Fruit fly (Drosophila melanogaster): Measurements from ENCODE around the gene FASN1.

Gene FASN1

DNA sequence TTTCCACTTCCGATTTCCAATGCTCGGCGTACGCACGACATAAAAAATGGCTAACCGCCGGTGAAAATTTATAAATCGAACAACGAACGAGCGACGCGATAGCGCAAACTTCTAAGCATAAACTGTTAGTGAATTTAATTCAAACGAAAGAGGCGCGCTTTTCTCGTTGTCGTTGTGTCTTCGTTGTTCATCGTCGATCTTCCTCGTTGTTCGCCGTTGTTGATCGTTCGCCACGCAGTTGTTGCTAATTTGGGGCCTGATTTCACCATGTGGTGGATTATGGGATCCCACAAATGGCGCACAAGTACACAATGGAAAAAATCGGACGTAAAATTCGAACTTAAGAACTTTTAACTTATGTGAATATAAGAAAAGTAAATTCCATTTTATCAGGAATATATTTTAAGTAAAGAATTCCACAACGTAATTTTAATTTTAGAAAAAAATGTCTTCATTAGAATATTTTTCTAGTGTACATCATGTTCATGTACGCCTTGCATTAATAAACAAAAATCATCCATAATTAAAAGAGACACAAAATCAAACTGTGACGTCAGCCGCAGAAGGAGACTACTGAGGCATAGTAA, 30.0 kb downstream of the FASN1 start (continued):
- TF ChIP-seq chm (GFP tag; IDR thresholded peaks at IDR 0.05), result no peak
- peak; percentile 20 for TF ChIP-seq CG7987 (GFP tag; optimal IDR thresholded peaks at IDR 0.05)
- no peak for TF ChIP-seq bigmax (GFP tag; optimal IDR thresholded peaks at IDR 0.05)
- peak; percentile 73 for TF ChIP-seq CG13624 (GFP tag; optimal IDR thresholded peaks at IDR 0.05)
- no peak for TF ChIP-seq CG16813 (GFP tag; IDR thresholded peaks at IDR 0.05; ENCODE audit: partially characterized antibody)
- TF ChIP-seq CG32772 (GFP tag; IDR thresholded peaks at IDR 0.05), result no peak; the same call in 1 of the 2 replicates
- no peak for TF ChIP-seq unc-4 (GFP tag; IDR thresholded peaks at IDR 0.05; ENCODE audit: partially characterized antibody)
- TF ChIP-seq sima (GFP tag; optimal IDR thresholded peaks at IDR 0.05), result no peak
- no peak for TF ChIP-seq CG6254 (GFP tag; optimal IDR thresholded peaks at IDR 0.05)
- TF ChIP-seq eyg (GFP tag; optimal IDR thresholded peaks at IDR 0.05), result peak; percentile 19
- no peak for TF ChIP-seq CG11456 (GFP tag; IDR thresholded peaks at IDR 0.05)
- TF ChIP-seq ash1 (GFP tag; optimal IDR thresholded peaks at IDR 0.05), result no peak
- peak; percentile 65 for TF ChIP-seq CG6765 (GFP tag; optimal IDR thresholded peaks at IDR 0.05)
- TF ChIP-seq CG15696 (tag; optimal IDR thresholded peaks at IDR 0.05), result peak; percentile 5
- TF ChIP-seq tna (GFP tag; IDR thresholded peaks at IDR 0.05; ENCODE audit: partially characterized antibody), result no peak
- TF ChIP-seq CG11560 (tag; IDR thresholded peaks at IDR 0.05), result no peak
- no peak for TF ChIP-seq CG4282 (GFP tag; optimal IDR thresholded peaks at IDR 0.05)
- no peak for TF ChIP-seq dati (GFP tag; IDR thresholded peaks at IDR 0.05)
- peak; percentile 16 for TF ChIP-seq CG14710 (tag; optimal IDR thresholded peaks at IDR 0.05)
- peak; percentile 8 for TF ChIP-seq emc (GFP tag; optimal IDR thresholded peaks at IDR 0.05)
- TF ChIP-seq kah (GFP tag; optimal IDR thresholded peaks at IDR 0.05), result peak; percentile 40
- peak; percentile 33 for TF ChIP-seq CG18011 (GFP tag; optimal IDR thresholded peaks at IDR 0.05)
- no peak for TF ChIP-seq MTF-1 (GFP tag; optimal IDR thresholded peaks at IDR 0.05; ENCODE audit: borderline replicate concordance)
- TF ChIP-seq ERR (GFP tag; optimal IDR thresholded peaks at IDR 0.05), result no peak
- TF ChIP-seq jumu (GFP tag; optimal IDR thresholded peaks at IDR 0.05), result no peak
- TF ChIP-seq crc (GFP tag; optimal IDR thresholded peaks at IDR 0.05), result peak; percentile 6
- no peak for TF ChIP-seq CG12236 (GFP tag; optimal IDR thresholded peaks at IDR 0.05)
- peak; percentile 85 for TF ChIP-seq slbo (GFP tag; IDR thresholded peaks at IDR 0.05)
- peak; percentile 3 for TF ChIP-seq CG8281 (tag; optimal IDR thresholded peaks at IDR 0.05)
- no peak for TF ChIP-seq nom (GFP tag; optimal IDR thresholded peaks at IDR 0.05)
- TF ChIP-seq gcm (GFP tag; optimal IDR thresholded peaks at IDR 0.05), result peak; percentile 53
- TF ChIP-seq CG12071 (GFP tag; optimal IDR thresholded peaks at IDR 0.05), result peak; percentile 26
- TF ChIP-seq CG6175 (GFP tag; IDR thresholded peaks at IDR 0.05), result no peak
- no peak for TF ChIP-seq crp (GFP tag; optimal IDR thresholded peaks at IDR 0.05)
- TF ChIP-seq lov (optimal IDR thresholded peaks at IDR 0.05), result no peak
- TF ChIP-seq lov (GFP tag; IDR thresholded peaks at IDR 0.05), result no peak
- TF ChIP-seq Eip74EF (GFP tag; optimal IDR thresholded peaks at IDR 0.05), result peak in 1 of 2 experiments; percentile 60
- no peak for TF ChIP-seq CG7963 (GFP tag; IDR thresholded peaks at IDR 0.05; ENCODE audit: partially characterized antibody)
- TF ChIP-seq CG4820 (GFP tag; optimal IDR thresholded peaks at IDR 0.05), result peak; percentile 26
- peak; percentile 46; the same call in 1 of the 3 replicates for TF ChIP-seq gce (GFP tag; IDR thresholded peaks at IDR 0.05)
- TF ChIP-seq CG18476 (GFP tag; optimal IDR thresholded peaks at IDR 0.05), result peak; percentile 16
- peak; percentile 55 for TF ChIP-seq org-1 (GFP tag; optimal IDR thresholded peaks at IDR 0.05)
- peak; percentile 59 for TF ChIP-seq bab2 (GFP tag; optimal IDR thresholded peaks at IDR 0.05)
- no peak for TF ChIP-seq sens-2 (GFP tag; IDR thresholded peaks at IDR 0.05)
- peak; percentile 56 for TF ChIP-seq CG15011 (GFP tag; optimal IDR thresholded peaks at IDR 0.05)
- peak; percentile 2 for TF ChIP-seq CG12744 (GFP tag; optimal IDR thresholded peaks at IDR 0.05)
- TF ChIP-seq Awh (GFP tag; IDR thresholded peaks at IDR 0.05), result no peak
- TF ChIP-seq CG31388 (GFP tag; optimal IDR thresholded peaks at IDR 0.05), result no peak
- TF ChIP-seq Rfx (GFP tag; IDR thresholded peaks at IDR 0.05), result peak; percentile 84
- no peak for TF ChIP-seq mld (GFP tag; IDR thresholded peaks at IDR 0.05; ENCODE audit: partially characterized antibody)
